Fruit fly (Drosophila melanogaster) whole organism, prepupa: ENCODE measurements around the gene Enoph.

Experiments
- CG10631 ChIP-seq: fragments of 200-800 bp; sonication (Bioruptor generic); optimal IDR thresholded peaks from 2 replicates; lab custom pipeline; 2016; ENCODE audit warnings: missing biosample characterization, missing genetic modification characterization
- CG10669 ChIP-seq: fragments of 200-800 bp; sonication (Bioruptor generic); optimal IDR thresholded peaks from 3 replicates; lab custom pipeline; 2018; ENCODE audit warnings: missing biosample characterization, mild to moderate bottlenecking, missing genetic modification characterization, moderate library complexity
- CG11294 ChIP-seq: fragments of 200-800 bp; sonication (Bioruptor generic); IDR thresholded peaks from 2 replicates; pipeline ENCODE4 v1.3.6; 2022; ENCODE audit warnings: missing biosample characterization, missing genetic modification characterization
- CG11762 ChIP-seq: fragments of 200-800 bp; sonication (Bioruptor generic); optimal IDR thresholded peaks from 3 replicates; lab custom pipeline; 2016; ENCODE audit warnings: missing biosample characterization, missing genetic modification characterization; ENCODE audit not compliant: insufficient read depth
- CG15336 ChIP-seq: fragments of 200-800 bp; sonication (Bioruptor generic); IDR thresholded peaks from 2 replicates; pipeline ENCODE4 v1.3.6; 2022; ENCODE audit warnings: missing biosample characterization, missing genetic modification characterization
- CG1621 ChIP-seq: fragments of 200-800 bp; sonication (Bioruptor generic); optimal IDR thresholded peaks from 3 replicates; lab custom pipeline; 2018; ENCODE audit warnings: missing biosample characterization, mild to moderate bottlenecking, missing genetic modification characterization
- CG16779 ChIP-seq: fragments of 200-800 bp; sonication (Bioruptor generic); optimal IDR thresholded peaks from 3 replicates; lab custom pipeline; 2017; ENCODE audit warnings: missing biosample characterization, mild to moderate bottlenecking, missing genetic modification characterization
- CG3032 ChIP-seq: fragments of 200-800 bp; optimal IDR thresholded peaks from 2 replicates; lab custom pipeline; 2019; ENCODE audit warnings: missing biosample characterization, mild to moderate bottlenecking, missing genetic modification characterization, moderate library complexity
- CG31627 ChIP-seq: fragments of 200-800 bp; sonication (Bioruptor generic); optimal IDR thresholded peaks from 3 replicates; lab custom pipeline; 2016; ENCODE audit warnings: missing biosample characterization, missing genetic modification characterization
- CG32006 ChIP-seq: fragments of 200-800 bp; sonication (Bioruptor generic); optimal IDR thresholded peaks from 3 replicates; lab custom pipeline; 2017; ENCODE audit warnings: missing biosample characterization, mild to moderate bottlenecking, missing genetic modification characterization
- CG34406 ChIP-seq: fragments of 200-800 bp; sonication (Bioruptor generic); optimal IDR thresholded peaks from 3 replicates; lab custom pipeline; 2016; ENCODE audit warnings: missing biosample characterization, missing genetic modification characterization
- CG3919 ChIP-seq: fragments of 200-800 bp; sonication (Bioruptor generic); optimal IDR thresholded peaks from 3 replicates; lab custom pipeline; 2016; ENCODE audit warnings: missing biosample characterization, missing genetic modification characterization
- CG4318 ChIP-seq: fragments of 200-800 bp; sonication (Bioruptor generic); optimal IDR thresholded peaks from 3 replicates; lab custom pipeline; 2017; ENCODE audit warnings: missing biosample characterization, mild to moderate bottlenecking, missing genetic modification characterization
- CG6163 ChIP-seq: fragments of 200-800 bp; sonication (Bioruptor generic); IDR thresholded peaks from 3 replicates; pipeline ENCODE4 v1.3.6; 2022; ENCODE audit warnings: missing biosample characterization, missing genetic modification characterization
- CG6276 ChIP-seq: fragments of 200-800 bp; sonication (Bioruptor generic); optimal IDR thresholded peaks from 2 replicates; lab custom pipeline; 2017; ENCODE audit warnings: missing biosample characterization, mild to moderate bottlenecking, missing genetic modification characterization
- CG6792 ChIP-seq: fragments of 200-800 bp; sonication (Bioruptor generic); optimal IDR thresholded peaks from 3 replicates; lab custom pipeline; 2016; ENCODE audit warnings: missing biosample characterization, missing genetic modification characterization
- CG6808 ChIP-seq: fragments of 200-800 bp; sonication (Bioruptor generic); optimal IDR thresholded peaks from 3 replicates; lab custom pipeline; 2017; ENCODE audit warnings: missing biosample characterization, missing genetic modification characterization, mild to moderate bottlenecking, moderate library complexity, missing genetic modification reagents
- CG7368 ChIP-seq: fragments of 200-800 bp; sonication (Bioruptor generic); optimal IDR thresholded peaks from 3 replicates; lab custom pipeline; 2016; ENCODE audit warnings: missing biosample characterization, missing genetic modification characterization
- CG8119 ChIP-seq: fragments of 200-800 bp; sonication (Bioruptor generic); IDR thresholded peaks from 3 replicates; pipeline ENCODE4 v1.3.6; 2022; ENCODE audit warnings: missing biosample characterization, missing genetic modification characterization
- CG8319 ChIP-seq: fragments of 200-800 bp; sonication (Bioruptor generic); optimal IDR thresholded peaks from 3 replicates; lab custom pipeline; 2016; ENCODE audit warnings: missing biosample characterization, missing genetic modification characterization
- CG8632 ChIP-seq: fragments of 200-800 bp; sonication (Bioruptor generic); optimal IDR thresholded peaks from 3 replicates; lab custom pipeline; 2016; ENCODE audit warnings: missing biosample characterization, missing genetic modification characterization
- CG9139 ChIP-seq: fragments of 200-800 bp; sonication (Bioruptor generic); optimal IDR thresholded peaks from 3 replicates; lab custom pipeline; 2017; ENCODE audit warnings: missing biosample characterization, mild to moderate bottlenecking, missing genetic modification characterization
- Eip75B ChIP-seq: fragments of 200-800 bp; sonication (Bioruptor generic); optimal IDR thresholded peaks from 3 replicates; lab custom pipeline; 2016; ENCODE audit warnings: missing biosample characterization, missing genetic modification characterization
- Eip78C ChIP-seq: fragments of 200-800 bp; sonication (Bioruptor generic); peaks from one replicate; lab custom pipeline; 2016; ENCODE audit warnings: missing biosample characterization, missing genetic modification characterization
- Eip93F ChIP-seq: fragments of 200-800 bp; sonication (Bioruptor generic); optimal IDR thresholded peaks from 2 replicates; lab custom pipeline; 2016; ENCODE audit warnings: missing biosample characterization, mild to moderate bottlenecking, missing genetic modification characterization
- Ets96B ChIP-seq: fragments of 200-800 bp; optimal IDR thresholded peaks from 2 replicates; lab custom pipeline; 2019; ENCODE audit warnings: missing biosample characterization, mild to moderate bottlenecking, missing genetic modification characterization, moderate library complexity
- Gug ChIP-seq: fragments of 200-800 bp; sonication (Bioruptor generic); IDR thresholded peaks from 2 replicates; pipeline ENCODE4 v1.3.6; 2022; ENCODE audit warnings: missing biosample characterization, missing genetic modification characterization
- Hr38 ChIP-seq: sonication (Bioruptor generic); optimal IDR thresholded peaks from 2 replicates; lab custom pipeline; 2016; ENCODE audit warnings: missing biosample characterization, missing genetic modification characterization
- Hr39 ChIP-seq: fragments of 200-800 bp; sonication (Bioruptor generic); optimal IDR thresholded peaks from 2 replicates; lab custom pipeline; 2016; ENCODE audit warnings: missing biosample characterization, missing genetic modification characterization
- Hr4 ChIP-seq: fragments of 200-800 bp; sonication (Bioruptor generic); optimal IDR thresholded peaks from 3 replicates; lab custom pipeline; 2016; ENCODE audit warnings: missing biosample characterization, missing genetic modification characterization
- Lpt ChIP-seq: fragments of 200-800 bp; sonication (Bioruptor generic); optimal IDR thresholded peaks from 3 replicates; lab custom pipeline; 2016; ENCODE audit warnings: missing biosample characterization, missing genetic modification characterization
- Met ChIP-seq: fragments of 200-800 bp; sonication (Bioruptor generic); optimal IDR thresholded peaks from 3 replicates; lab custom pipeline; 2016; ENCODE audit warnings: missing biosample characterization, missing genetic modification characterization
- OdsH ChIP-seq: fragments of 200-800 bp; sonication (Bioruptor generic); optimal IDR thresholded peaks from 3 replicates; lab custom pipeline; 2016; ENCODE audit warnings: missing biosample characterization, missing genetic modification characterization
- Smox ChIP-seq: fragments of 200-800 bp; sonication (Bioruptor generic); optimal IDR thresholded peaks from 3 replicates; lab custom pipeline; 2016; ENCODE audit warnings: missing biosample characterization, missing genetic modification characterization
- Sox102F ChIP-seq: fragments of 200-800 bp; sonication (Bioruptor generic); optimal IDR thresholded peaks from 2 replicates; lab custom pipeline; 2016; ENCODE audit warnings: missing biosample characterization, mild to moderate bottlenecking, missing genetic modification characterization
- Sox15 ChIP-seq: fragments of 200-800 bp; sonication (Bioruptor generic); optimal IDR thresholded peaks from 3 replicates; lab custom pipeline; 2016; ENCODE audit warnings: missing biosample characterization, missing genetic modification characterization
- achi ChIP-seq: fragments of 200-800 bp; sonication (Bioruptor generic); optimal IDR thresholded peaks from 3 replicates; lab custom pipeline; 2016; ENCODE audit warnings: missing biosample characterization, missing genetic modification characterization
- cyc ChIP-seq: fragments of 200-800 bp; sonication (Bioruptor generic); optimal IDR thresholded peaks from 3 replicates; lab custom pipeline; 2016; ENCODE audit warnings: missing biosample characterization, missing genetic modification characterization
- dac ChIP-seq: fragments of 200-800 bp; sonication (Bioruptor generic); optimal IDR thresholded peaks from 2 replicates; lab custom pipeline; 2017; ENCODE audit warnings: missing biosample characterization, mild to moderate bottlenecking, missing genetic modification characterization
- dsx ChIP-seq: fragments of 200-800 bp; optimal IDR thresholded peaks from 3 replicates; lab custom pipeline; 2019; ENCODE audit warnings: missing biosample characterization, mild to moderate bottlenecking, missing genetic modification characterization, moderate library complexity; ENCODE audit not compliant: poor library complexity, severe bottlenecking
- eg ChIP-seq: fragments of 200-800 bp; sonication (Bioruptor generic); IDR thresholded peaks from 3 replicates; pipeline ENCODE4 v1.3.6; 2022; ENCODE audit warnings: missing biosample characterization, missing genetic modification characterization
- fd85E ChIP-seq: fragments of 200-800 bp; sonication (Bioruptor generic); optimal IDR thresholded peaks from 3 replicates; lab custom pipeline; 2016; ENCODE audit warnings: missing biosample characterization, missing genetic modification characterization
- fkh ChIP-seq: fragments of 200-800 bp; sonication (Bioruptor generic); optimal IDR thresholded peaks from 3 replicates; lab custom pipeline; 2017; ENCODE audit warnings: missing biosample characterization, mild to moderate bottlenecking, missing genetic modification characterization, moderate library complexity
- lz ChIP-seq: fragments of 200-800 bp; sonication (Bioruptor generic); optimal IDR thresholded peaks from 3 replicates; lab custom pipeline; 2016; ENCODE audit warnings: missing biosample characterization, missing genetic modification characterization
- net ChIP-seq: fragments of 200-800 bp; sonication (Bioruptor generic); optimal IDR thresholded peaks from 3 replicates; lab custom pipeline; 2016; ENCODE audit warnings: missing biosample characterization, missing genetic modification characterization
- pdm3 ChIP-seq: fragments of 200-800 bp; sonication (Bioruptor generic); optimal IDR thresholded peaks from 3 replicates; lab custom pipeline; 2016; ENCODE audit warnings: missing biosample characterization, missing genetic modification characterization
- spab ChIP-seq: fragments of 200-800 bp; sonication (Bioruptor generic); optimal IDR thresholded peaks from 2 replicates; lab custom pipeline; 2017; ENCODE audit warnings: missing biosample characterization, mild to moderate bottlenecking, missing genetic modification characterization, missing genetic modification reagents
- ss ChIP-seq, 2 experiments: fragments of 200-800 bp; sonication (Bioruptor generic); optimal IDR thresholded peaks; 2 replicates in 1 of 2; 3 replicates in 1 of 2; lab custom pipeline; 2017 to 2018; ENCODE audit warnings: mild to moderate bottlenecking in 2 of 2, missing biosample characterization in 2 of 2, missing genetic modification characterization in 2 of 2, moderate library complexity in 1 of 2
- svp ChIP-seq: fragments of 200-800 bp; sonication (Bioruptor generic); peaks from one replicate; lab custom pipeline; 2016; ENCODE audit warnings: missing biosample characterization, missing genetic modification characterization
- topi ChIP-seq: fragments of 200-800 bp; sonication (Bioruptor generic); optimal IDR thresholded peaks from 3 replicates; lab custom pipeline; 2016; ENCODE audit warnings: missing biosample characterization, missing genetic modification characterization
- vri ChIP-seq: fragments of 200-800 bp; sonication (Bioruptor generic); optimal IDR thresholded peaks from 3 replicates; lab custom pipeline; 2016; ENCODE audit warnings: missing biosample characterization, mild to moderate bottlenecking, missing genetic modification characterization

Enoph gene

DNA sequence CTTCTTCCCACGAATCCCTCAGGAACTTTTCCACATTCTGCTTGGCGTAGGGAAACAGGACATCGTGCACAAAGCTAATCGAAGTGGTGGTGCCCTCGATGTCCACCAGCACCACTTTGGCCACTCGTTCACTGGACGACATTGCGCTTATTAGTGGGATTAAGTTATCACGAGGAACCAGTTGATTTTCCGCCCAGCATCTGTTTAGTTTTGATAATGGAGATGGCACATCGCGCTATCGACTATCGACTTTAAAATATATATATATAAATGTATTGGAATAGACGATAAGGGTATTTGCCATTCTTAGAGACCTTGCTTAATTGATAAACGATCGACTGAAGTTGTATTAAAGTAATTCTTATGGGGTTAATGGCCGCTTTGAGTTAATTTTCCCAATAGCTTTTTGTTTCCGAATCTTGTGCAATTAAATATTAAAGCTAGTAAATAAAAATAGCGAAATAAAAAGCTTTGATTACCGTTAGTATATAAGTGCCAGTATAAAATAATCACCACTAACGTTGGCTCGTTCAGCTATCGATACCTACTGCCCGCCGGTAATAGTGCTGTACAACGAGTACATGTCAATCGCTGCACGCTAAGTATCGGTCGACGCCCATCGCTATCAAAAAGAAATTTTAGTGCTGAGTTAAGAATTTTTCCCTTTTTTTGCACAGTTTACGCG lies at the start of gene Enoph, which contains the start of gene Hph:
TSS of gene Enoph (minus strand) at position 220 of the 685 bp plus-strand sequence.
TSS of gene Hph (plus strand) at position 576 of the 685 bp plus-strand sequence.
- TF ChIP-seq CG6792, result peak; percentile 55
- peak; percentile 62 for TF ChIP-seq Sox15 (GFP tag; lab: Kevin White, UChicago)
- peak; percentile 19 for TF ChIP-seq dac (GFP tag; lab: Kevin White, UChicago)
- TF ChIP-seq Met (GFP tag; lab: Kevin White, UChicago), result peak; percentile 68
- peak; percentile 67 for TF ChIP-seq CG10669 (GFP tag; lab: Kevin White, UChicago)
- TF ChIP-seq CG6276, result no peak
- peak; percentile 71 for TF ChIP-seq Gug
- TF ChIP-seq CG11294, result peak; percentile 33; the same call in 1 of the 2 replicates
- peak; percentile 55; the same call in 2 of the 3 replicates for TF ChIP-seq eg (GFP tag; lab: Robert Waterston, UW)
- TF ChIP-seq cyc (GFP tag; lab: Kevin White, UChicago), result peak; percentile 66
- TF ChIP-seq CG34406 (GFP tag; lab: Kevin White, UChicago), result peak; percentile 50
- 0 out of 2 replicates have a peak, but pooled peaks have one; percentile 21 for TF ChIP-seq CG15336 (GFP tag; lab: Robert Waterston, UW)
- TF ChIP-seq Hr38, result no peak
- TF ChIP-seq CG32006 (GFP tag; lab: Kevin White, UChicago), result peak; percentile 77
- peak; percentile 73 for TF ChIP-seq CG3032 (tag; lab: Kevin White, UChicago)
- peak; percentile 64 for TF ChIP-seq pdm3 (GFP tag; lab: Kevin White, UChicago)
- TF ChIP-seq CG6808, result peak; percentile 53
- no peak for TF ChIP-seq vri (GFP tag; lab: Kevin White, UChicago)
- 0 out of 3 replicates have a peak, but pooled peaks have one; percentile 61 for TF ChIP-seq CG6163 (GFP tag; lab: Robert Waterston, UW)
- TF ChIP-seq CG16779 (tag; lab: Kevin White, UChicago), result no peak
- peak; percentile 7 for TF ChIP-seq CG1621 (tag; lab: Kevin White, UChicago)
- peak; percentile 28 for TF ChIP-seq CG8632 (GFP tag; lab: Kevin White, UChicago)
- TF ChIP-seq CG4318 (GFP tag; lab: Kevin White, UChicago), result peak; percentile 49
- peak; percentile 44 for TF ChIP-seq Sox102F (GFP tag; lab: Kevin White, UChicago)
- peak; percentile 76 for TF ChIP-seq CG31627
- no peak for TF ChIP-seq Eip93F
- TF ChIP-seq dsx (GFP tag; lab: Kevin White, UChicago), result peak; percentile 49
- peak; percentile 56; the same call in 2 of the 3 replicates for TF ChIP-seq CG8119 (GFP tag; lab: Robert Waterston, UW)
- TF ChIP-seq Eip78C (GFP tag; lab: Kevin White, UChicago), result peak; percentile 78
- TF ChIP-seq ss (GFP tag; optimal IDR thresholded peaks at IDR 0.05; lab: Kevin White, UChicago), result peak in 1 of 2 experiments; percentile 57
- TF ChIP-seq Hr39 (GFP tag; lab: Kevin White, UChicago), result peak; percentile 64
- peak; percentile 73 for TF ChIP-seq CG3919 (GFP tag; lab: Kevin White, UChicago)
- peak; percentile 71 for TF ChIP-seq Smox (GFP tag; lab: Kevin White, UChicago)
- TF ChIP-seq OdsH (GFP tag; lab: Kevin White, UChicago), result peak; percentile 77
- TF ChIP-seq Hr4, result peak; percentile 65
- peak; percentile 31 for TF ChIP-seq net (GFP tag; lab: Kevin White, UChicago)
- no peak for TF ChIP-seq fd85E (GFP tag; lab: Kevin White, UChicago)
- peak; percentile 58 for TF ChIP-seq Eip75B (GFP tag; lab: Kevin White, UChicago)
- no peak for TF ChIP-seq CG7368 (GFP tag; lab: Kevin White, UChicago)
- peak; percentile 62 for TF ChIP-seq topi (GFP tag; lab: Kevin White, UChicago)
- TF ChIP-seq achi (GFP tag; lab: Kevin White, UChicago), result peak; percentile 75
- peak; percentile 43 for TF ChIP-seq CG8319
- TF ChIP-seq lz, result peak; percentile 68
- peak; percentile 56 for TF ChIP-seq Ets96B (tag; lab: Kevin White, UChicago)
- peak; percentile 76 for TF ChIP-seq CG10631
- TF ChIP-seq fkh, result peak; percentile 64
- TF ChIP-seq spab (GFP tag; lab: Kevin White, UChicago), result peak; percentile 11
- TF ChIP-seq CG9139 (GFP tag; lab: Kevin White, UChicago), result no peak
- TF ChIP-seq Lpt (GFP tag; lab: Kevin White, UChicago), result peak; percentile 57
- TF ChIP-seq CG11762 (GFP tag; lab: Kevin White, UChicago), result peak; percentile 39
- TF ChIP-seq svp (GFP tag; lab: Kevin White, UChicago), result peak; percentile 80
